Worm (Caenorhabditis elegans) whole organism, young adult: Measurements from ENCODE around the gene B0507.6.

Source experiments
- ceh-79 ChIP-seq: sonication (generic microtip); optimal IDR thresholded peaks from 2 replicates; lab custom pipeline; 2017; ENCODE audit warnings: mild to moderate bottlenecking, missing genetic modification characterization, missing compliant biosample characterization
- nfya-1 ChIP-seq: sonication (generic microtip); optimal IDR thresholded peaks from 2 replicates; lab custom pipeline; 2017; ENCODE audit warnings: antibody characterized with exemption, missing compliant biosample characterization, missing genetic modification characterization, borderline replicate concordance; ENCODE audit not compliant: insufficient read depth
- nhr-80 ChIP-seq: sonication (generic microtip); optimal IDR thresholded peaks from 2 replicates; lab custom pipeline; 2016; ENCODE audit warnings: missing genetic modification characterization, missing compliant biosample characterization
- pha-4 ChIP-seq: fragments of 150-350 bp; sonication (generic microtip); optimal IDR thresholded peaks from 2 replicates; lab custom pipeline; 2014; ENCODE audit warnings: missing biosample characterization, missing genetic modification reagents, missing genetic modification characterization
- somi-1 ChIP-seq: fragments of 200-800 bp; sonication (Bioruptor generic); optimal IDR thresholded peaks from 2 replicates; lab custom pipeline; 2018; ENCODE audit warnings: mild to moderate bottlenecking, missing genetic modification characterization, missing compliant biosample characterization

DNA sequence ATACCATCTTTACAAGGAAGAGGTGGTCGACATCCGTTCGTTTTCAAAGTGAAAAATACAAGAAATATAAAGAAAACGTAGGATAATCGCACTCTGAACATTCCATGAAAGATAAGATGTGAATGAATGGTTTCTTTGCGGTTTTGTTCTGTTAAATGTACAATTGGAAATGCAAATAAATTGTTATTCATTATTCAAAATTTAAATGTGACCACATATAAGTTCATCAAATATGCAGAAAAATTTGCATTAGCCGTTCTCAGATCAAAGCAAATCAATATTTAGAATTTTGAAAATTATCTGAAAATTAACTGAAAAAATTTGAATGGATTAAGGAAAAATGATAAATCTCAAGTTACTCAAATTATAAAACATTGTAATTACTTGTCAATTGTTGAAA lies 34.0 kb upstream of the B0507.6 start, which contains the start of gene ZC178.2:
- no peak for TF ChIP-seq nhr-80 (tag; lab: Kevin White, UChicago)
- no peak for TF ChIP-seq somi-1
- TF ChIP-seq ceh-79 (tag; lab: Kevin White, UChicago), result no peak
- TF ChIP-seq pha-4 (tag; lab: Kevin White, UChicago), result no peak
- TF ChIP-seq nfya-1 (tag; lab: Kevin White, UChicago), result no peak
